Worm (Caenorhabditis elegans) whole organism, L4 larva: Measurements from ENCODE around the gene T05H4.15.

Source experiments
- F49E8.2 ChIP-seq: sonication (generic microtip); optimal IDR thresholded peaks from 2 replicates; lab custom pipeline; 2016; ENCODE audit warnings: missing compliant biosample characterization, mild to moderate bottlenecking, missing genetic modification characterization, borderline replicate concordance
- T26A8.4 ChIP-seq: fragments of 200-800 bp; sonication (Bioruptor generic); IDR thresholded peaks from 2 replicates; pipeline ENCODE4 v1.3.6; 2022; ENCODE audit warnings: missing genetic modification characterization, missing compliant biosample characterization
- Y48G9A.11 ChIP-seq: fragments of 200-800 bp; sonication (Bioruptor generic); IDR thresholded peaks from 2 replicates; pipeline ENCODE4 v1.3.6; 2022; ENCODE audit warnings: missing genetic modification reagents, missing genetic modification characterization, missing compliant biosample characterization
- Y5F2A.4 ChIP-seq: fragments of 200-800 bp; sonication (Bioruptor generic); optimal IDR thresholded peaks from 2 replicates; lab custom pipeline; 2018; ENCODE audit warnings: mild to moderate bottlenecking, missing genetic modification characterization, missing compliant biosample characterization
- aha-1 ChIP-seq: fragments of 150-350 bp; peaks from one replicate; lab custom pipeline; 2014; ENCODE audit warnings: missing biosample characterization, missing genetic modification characterization
- aly-2 ChIP-seq: sonication (generic microtip); optimal IDR thresholded peaks from 2 replicates; lab custom pipeline; 2018; ENCODE audit warnings: missing biosample characterization, missing genetic modification characterization
- ama-1 ChIP-seq: fragments of 150-350 bp; optimal IDR thresholded peaks from 2 replicates; lab custom pipeline; 2014; ENCODE audit warnings: inconsistent platforms, mixed read lengths
- ceh-20 ChIP-seq: fragments of 200-800 bp; sonication (Bioruptor generic); IDR thresholded peaks from 2 replicates; pipeline ENCODE4 v1.3.6; 2022; ENCODE audit warnings: missing genetic modification reagents, missing genetic modification characterization, missing compliant biosample characterization
- ceh-44 ChIP-seq: fragments of 200-800 bp; sonication (Bioruptor generic); IDR thresholded peaks from 2 replicates; pipeline ENCODE4 v1.3.6; 2022; ENCODE audit warnings: missing genetic modification reagents, missing genetic modification characterization, missing compliant biosample characterization
- daf-16 ChIP-seq, 3 experiments: sonication (generic microtip); optimal IDR thresholded peaks; 2 replicates each; lab custom pipeline; 2016 to 2017; ENCODE audit warnings: missing genetic modification characterization in 3 of 3, missing genetic modification reagents in 3 of 3, mild to moderate bottlenecking in 2 of 3, missing compliant biosample characterization in 2 of 3, missing biosample characterization in 1 of 3, moderate library complexity in 1 of 3
- daf-8 ChIP-seq: fragments of 200-800 bp; sonication (Bioruptor generic); IDR thresholded peaks from 2 replicates; pipeline ENCODE4 v1.3.6; 2022; ENCODE audit warnings: missing genetic modification characterization, missing compliant biosample characterization
- dmd-6 ChIP-seq: fragments of 200-800 bp; sonication (Bioruptor generic); IDR thresholded peaks from 2 replicates; pipeline ENCODE4 v1.3.6; 2022; ENCODE audit warnings: missing genetic modification reagents, missing genetic modification characterization, missing compliant biosample characterization
- dpl-1 ChIP-seq: fragments of 150-350 bp; optimal IDR thresholded peaks from 2 replicates; lab custom pipeline; 2014; ENCODE audit warnings: missing biosample characterization, missing genetic modification reagents, missing genetic modification characterization
- dve-1 ChIP-seq: sonication (generic microtip); optimal IDR thresholded peaks from 2 replicates; lab custom pipeline; 2017; ENCODE audit warnings: antibody characterized with exemption, mild to moderate bottlenecking, missing genetic modification characterization, missing compliant biosample characterization; ENCODE audit not compliant: insufficient read depth
- hif-1 ChIP-seq, 2 experiments: sonication (generic microtip); optimal IDR thresholded peaks; 2 replicates each; lab custom pipeline; 2016 to 2017; ENCODE audit warnings: missing compliant biosample characterization in 2 of 2, missing genetic modification characterization in 2 of 2, missing genetic modification reagents in 2 of 2, missing genotype in 2 of 2, mild to moderate bottlenecking in 1 of 2
- hlh-11 ChIP-seq: fragments of 200-800 bp; sonication (Bioruptor generic); optimal IDR thresholded peaks from 2 replicates; lab custom pipeline; 2018; ENCODE audit warnings: mild to moderate bottlenecking, missing genetic modification characterization, missing compliant biosample characterization
- hlh-30 ChIP-seq: sonication (generic microtip); optimal IDR thresholded peaks from 2 replicates; lab custom pipeline; 2017; ENCODE audit warnings: antibody characterized with exemption, mild to moderate bottlenecking, missing genetic modification characterization, missing compliant biosample characterization; ENCODE audit not compliant: insufficient read depth
- hmg-1.1 ChIP-seq: fragments of 200-800 bp; sonication (Bioruptor generic); IDR thresholded peaks from 2 replicates; pipeline ENCODE4 v1.3.6; 2022; ENCODE audit warnings: missing genetic modification reagents, missing genetic modification characterization, missing compliant biosample characterization
- jun-1 ChIP-seq: fragments of 150-350 bp; optimal IDR thresholded peaks from 2 replicates; lab custom pipeline; 2014; ENCODE audit warnings: missing biosample characterization, missing genetic modification reagents, missing genetic modification characterization
- lim-7 ChIP-seq: fragments of 200-800 bp; sonication (Bioruptor generic); IDR thresholded peaks from 2 replicates; pipeline ENCODE4 v1.3.6; 2022; ENCODE audit warnings: missing genetic modification characterization, missing compliant biosample characterization
- lin-15B ChIP-seq: fragments of 150-350 bp; sonication (generic microtip); optimal IDR thresholded peaks from 3 replicates; lab custom pipeline; 2014; ENCODE audit warnings: missing biosample characterization, missing genetic modification characterization
- lin-38 ChIP-seq: fragments of 200-800 bp; sonication (Bioruptor generic); IDR thresholded peaks from 2 replicates; pipeline ENCODE4 v1.3.6; 2022; ENCODE audit warnings: missing genetic modification reagents, missing genetic modification characterization, missing compliant biosample characterization
- lsy-2 ChIP-seq, 2 experiments: fragments of 150-350 bp in 1 of 2; sonication (generic microtip) in 1 of 2; optimal IDR thresholded peaks; 2 replicates each; lab custom pipeline; 2014 to 2017; ENCODE audit warnings: missing biosample characterization in 2 of 2, missing genetic modification characterization in 2 of 2
- madf-9 ChIP-seq: fragments of 200-800 bp; sonication (Bioruptor generic); conservative IDR thresholded peaks from 2 replicates; pipeline ENCODE4 v1.3.6; 2022; ENCODE audit warnings: missing genetic modification reagents, missing genetic modification characterization, missing compliant biosample characterization
- mes-2 ChIP-seq: sonication (generic microtip); optimal IDR thresholded peaks from 2 replicates; lab custom pipeline; 2016; ENCODE audit warnings: missing genotype, mild to moderate bottlenecking, missing genetic modification characterization, missing compliant biosample characterization; ENCODE audit not compliant: poor library complexity, severe bottlenecking
- mxl-2 ChIP-seq: fragments of 200-800 bp; sonication (Bioruptor generic); conservative IDR thresholded peaks from 2 replicates; pipeline ENCODE4 v1.3.6; 2022; ENCODE audit warnings: missing genetic modification reagents, missing genetic modification characterization, missing compliant biosample characterization
- mxl-3 ChIP-seq: fragments of 200-800 bp; sonication (Bioruptor generic); optimal IDR thresholded peaks from 2 replicates; lab custom pipeline; 2018; ENCODE audit warnings: mild to moderate bottlenecking, missing genetic modification characterization, missing compliant biosample characterization
- nhr-111 ChIP-seq: fragments of 200-800 bp; sonication (Bioruptor generic); optimal IDR thresholded peaks from 2 replicates; lab custom pipeline; 2018; ENCODE audit warnings: mild to moderate bottlenecking, missing genetic modification characterization, missing compliant biosample characterization
- nhr-237 ChIP-seq: sonication (generic microtip); optimal IDR thresholded peaks from 2 replicates; lab custom pipeline; 2017; ENCODE audit warnings: missing biosample characterization, missing genetic modification characterization
- nhr-28 ChIP-seq: fragments of 150-350 bp; optimal IDR thresholded peaks from 2 replicates; lab custom pipeline; 2014; ENCODE audit warnings: missing biosample characterization, missing genetic modification characterization
- nhr-77 ChIP-seq: fragments of 150-350 bp; optimal IDR thresholded peaks from 2 replicates; lab custom pipeline; 2014; ENCODE audit warnings: missing biosample characterization, missing genetic modification characterization
- pha-4 ChIP-seq, 2 experiments: fragments of 150-350 bp in 1 of 2; fragments of 200-800 bp in 1 of 2; sonication (Bioruptor generic) in 1 of 2; IDR thresholded peaks in 1 of 2; optimal IDR thresholded peaks in 1 of 2; 2 replicates each; pipeline versions ENCODE4 v1.3.6 to Lab custom; 2014 to 2022; ENCODE audit warnings: missing genetic modification characterization in 2 of 2, missing genetic modification reagents in 2 of 2, missing biosample characterization in 1 of 2, missing compliant biosample characterization in 1 of 2
- php-3 ChIP-seq: fragments of 200-800 bp; sonication (Bioruptor generic); IDR thresholded peaks from 2 replicates; pipeline ENCODE4 v1.3.6; 2022; ENCODE audit warnings: missing genetic modification reagents, missing genetic modification characterization, missing compliant biosample characterization
- pqm-1 ChIP-seq: sonication (generic microtip); optimal IDR thresholded peaks from 2 replicates; lab custom pipeline; 2017; ENCODE audit warnings: missing biosample characterization, missing genetic modification characterization
- rbr-2 ChIP-seq: sonication (generic microtip); optimal IDR thresholded peaks from 2 replicates; lab custom pipeline; 2016; ENCODE audit warnings: missing genotype, missing genetic modification characterization, missing compliant biosample characterization
- saeg-2 ChIP-seq: fragments of 200-800 bp; sonication (Bioruptor generic); IDR thresholded peaks from 2 replicates; pipeline ENCODE4 v1.3.6; 2022; ENCODE audit warnings: missing genetic modification reagents, missing genetic modification characterization, missing compliant biosample characterization
- set-16 ChIP-seq: fragments of 200-800 bp; sonication (Bioruptor generic); IDR thresholded peaks from 2 replicates; pipeline ENCODE4 v1.3.6; 2022; ENCODE audit warnings: missing genetic modification reagents, missing genetic modification characterization, missing compliant biosample characterization
- skn-1 ChIP-seq: fragments of 150-350 bp; optimal IDR thresholded peaks from 2 replicates; lab custom pipeline; 2014; ENCODE audit warnings: missing biosample characterization, missing genetic modification characterization
- snpc-1.2 ChIP-seq: fragments of 200-800 bp; sonication (Bioruptor generic); IDR thresholded peaks from 2 replicates; pipeline ENCODE4 v1.3.6; 2022; ENCODE audit warnings: missing genetic modification reagents, missing genetic modification characterization, missing compliant biosample characterization
- tag-97 ChIP-seq: fragments of 200-800 bp; sonication (Bioruptor generic); IDR thresholded peaks from 2 replicates; pipeline ENCODE4 v1.3.6; 2022; ENCODE audit warnings: missing genetic modification characterization, missing compliant biosample characterization
- unc-39 ChIP-seq: sonication (generic microtip); optimal IDR thresholded peaks from 2 replicates; lab custom pipeline; 2017; ENCODE audit warnings: missing biosample characterization, missing genetic modification characterization
- unc-62 ChIP-seq, 3 experiments: fragments of 150-350 bp in 1 of 3; sonication (generic microtip); optimal IDR thresholded peaks in 2 of 3; peaks in 1 of 3; 1 replicate in 1 of 3; 2 replicates in 2 of 3; lab custom pipeline; 2014 to 2017; ENCODE audit warnings: missing biosample characterization in 3 of 3, missing genetic modification characterization in 3 of 3, missing genetic modification reagents in 3 of 3, missing genotype in 1 of 3
- zfp-3 ChIP-seq: fragments of 200-800 bp; sonication (Bioruptor generic); conservative IDR thresholded peaks from 2 replicates; pipeline ENCODE4 v1.3.6; 2022; ENCODE audit warnings: missing genetic modification reagents, missing genetic modification characterization, missing compliant biosample characterization

T05H4.15 gene

DNA sequence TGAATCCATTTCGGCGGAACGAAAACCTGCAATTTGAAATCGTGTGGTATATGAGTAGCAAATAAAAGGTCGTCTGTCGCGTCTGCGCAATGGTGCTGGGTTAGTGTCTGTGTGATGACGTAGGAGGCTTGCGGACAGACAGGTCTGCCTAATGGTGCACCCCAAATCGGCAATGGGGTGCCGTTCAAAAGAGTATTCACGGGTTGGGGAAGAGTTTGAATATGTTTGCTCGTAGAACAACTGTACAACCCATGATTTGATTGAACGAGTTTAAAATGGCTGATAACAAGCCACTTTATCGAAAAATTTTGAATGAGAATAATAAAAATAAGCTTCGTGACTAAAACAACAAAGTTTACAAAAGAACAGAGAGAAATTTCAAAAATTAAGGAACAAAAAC lies 15.6 kb downstream of the T05H4.15 start, which contains the start of gene T05H4.11:
Gene T05H4.11 (minus strand): TSS at position 335 of the 400 bp plus-strand sequence.
- TF ChIP-seq aha-1 (peak; percentile 20), ceh-20 (0 out of 2 replicates have a peak, but pooled peaks have one; percentile 16), ama-1 (lab: Kevin White, UChicago) (peak; percentile 84), hlh-30 (tag; lab: Kevin White, UChicago) (peak; percentile 2), daf-16 (GFP tag; optimal IDR thresholded peaks at IDR 0.05; lab: Kevin White, UChicago) (no peak), daf-16 (tag; optimal IDR thresholded peaks at IDR 0.05; lab: Kevin White, UChicago) (peak; percentile 70), T26A8.4 (GFP tag; lab: Robert Waterston, UW) (peak; percentile 39; the same call in 1 of the 2 replicates), mes-2 (tag; lab: Kevin White, UChicago) (peak; percentile 27), nhr-28 (peak; percentile 14), zfp-3 (GFP tag; lab: Robert Waterston, UW) (peak; percentile 70; the same call in 1 of the 2 replicates), hmg-1.1 (GFP tag; lab: Robert Waterston, UW) (no peak), daf-8 (no peak), hlh-11 (tag; lab: Kevin White, UChicago) (peak; percentile 18), lin-38 (GFP tag; lab: Robert Waterston, UW) (peak; percentile 22; the same call in 1 of the 2 replicates), jun-1 (tag; lab: Kevin White, UChicago) (no peak), dmd-6 (GFP tag; lab: Robert Waterston, UW) (0 out of 2 replicates have a peak, but pooled peaks have one; percentile 6), php-3 (GFP tag; lab: Robert Waterston, UW) (no peak)

DNA sequence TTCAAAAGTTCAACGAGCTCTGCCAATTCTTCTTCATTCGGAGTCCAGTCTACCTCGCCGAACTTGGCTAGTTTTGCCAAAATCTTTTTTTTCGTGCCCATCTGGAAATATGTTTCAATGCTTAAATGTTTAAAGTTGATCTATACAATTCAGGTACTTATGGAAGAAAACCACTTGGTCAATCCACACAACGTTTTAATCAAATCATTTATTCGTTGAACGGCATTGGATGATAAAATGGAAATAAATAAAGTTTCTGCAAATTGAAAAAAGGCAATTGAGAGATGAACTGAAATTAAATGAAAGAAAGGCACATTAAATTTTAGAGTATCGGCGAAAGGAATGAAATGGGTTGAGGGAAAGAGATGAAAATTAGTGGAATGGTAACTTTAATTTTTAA lies 17.5 kb downstream of the T05H4.15 start, which contains the start of gene urb-1:
Gene urb-1 (minus strand): TSS at position 101 of the 400 bp plus-strand sequence.
- TF ChIP-seq lsy-2 (tag; optimal IDR thresholded peaks at IDR 0.05; lab: Kevin White, UChicago) (no peak), skn-1 (tag; lab: Kevin White, UChicago) (no peak), snpc-1.2 (GFP tag; lab: Robert Waterston, UW) (no peak), lin-15B (tag; lab: Kevin White, UChicago) (no peak), F49E8.2 (tag; lab: Kevin White, UChicago) (no peak), unc-39 (tag; lab: Kevin White, UChicago) (no peak), mxl-3 (GFP tag; lab: Kevin White, UChicago) (no peak), ceh-44 (GFP tag; lab: Robert Waterston, UW) (no peak), aly-2 (tag; lab: Kevin White, UChicago) (no peak), Y5F2A.4 (GFP tag; lab: Kevin White, UChicago) (no peak), nhr-237 (tag; lab: Kevin White, UChicago) (no peak), pqm-1 (tag; lab: Kevin White, UChicago) (no peak)
- TF ChIP-seq, all 104 proteins: peak for 0

DNA sequence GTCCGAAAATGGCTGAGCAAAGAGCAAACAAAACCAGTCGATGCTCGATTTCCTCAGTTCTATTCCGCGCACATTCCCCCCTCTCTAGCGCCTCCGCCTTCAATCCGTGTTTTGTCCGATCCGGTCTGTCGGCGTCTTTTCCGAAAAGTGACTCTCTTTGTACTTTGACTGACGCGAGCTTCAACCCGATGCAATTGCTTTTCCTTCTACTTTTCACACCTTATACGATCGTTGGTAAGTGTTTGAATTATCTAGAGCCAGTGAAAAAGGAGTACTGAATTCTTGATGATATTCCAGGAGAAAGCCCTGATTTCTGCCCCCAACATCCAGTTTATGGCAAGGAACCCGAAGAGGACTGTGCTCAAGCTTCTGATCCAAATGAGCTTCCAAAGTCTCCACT lies 26.5 kb downstream of the T05H4.15 start, which contains the start of gene cht-6:
Gene cht-6 (plus strand): TSS at position 9 of the 400 bp plus-strand sequence.
- TF ChIP-seq Y5F2A.4 (GFP tag; lab: Kevin White, UChicago) (no peak), unc-62 (GFP tag; optimal IDR thresholded peaks at IDR 0.05 in 1 of 2; lab: Kevin White, UChicago) (peak in 1 of 2 experiments; percentile 93), unc-62 (tag; optimal IDR thresholded peaks at IDR 0.05; lab: Kevin White, UChicago) (no peak)

- TF ChIP-seq rbr-2 (tag; lab: Kevin White, UChicago), result no peak
- TF ChIP-seq lsy-2 (tag; optimal IDR thresholded peaks at IDR 0.05; lab: Kevin White, UChicago), result no peak
- TF ChIP-seq saeg-2 (GFP tag; lab: Robert Waterston, UW), result no peak
- peak; percentile 28 for TF ChIP-seq hlh-11 (tag; lab: Kevin White, UChicago)
- TF ChIP-seq dve-1 (tag; lab: Kevin White, UChicago), result peak; percentile 37
- TF ChIP-seq nhr-111 (GFP tag; lab: Kevin White, UChicago), result no peak
- TF ChIP-seq Y48G9A.11 (GFP tag; lab: Robert Waterston, UW), result no peak
- no peak for TF ChIP-seq lim-7 (GFP tag; lab: Robert Waterston, UW)
- TF ChIP-seq mxl-2, result no peak
- TF ChIP-seq tag-97 (GFP tag; lab: Robert Waterston, UW), result no peak
- TF ChIP-seq pha-4 (GFP tag; IDR thresholded peaks at IDR 0.05; lab: Robert Waterston, UW), result no peak
- no peak for TF ChIP-seq pha-4 (tag; optimal IDR thresholded peaks at IDR 0.05; lab: Kevin White, UChicago)
- TF ChIP-seq nhr-77 (tag; lab: Kevin White, UChicago), result no peak
- no peak for TF ChIP-seq F49E8.2 (tag; lab: Kevin White, UChicago)
- TF ChIP-seq madf-9, result no peak
- TF ChIP-seq dpl-1 (GFP tag; lab: Kevin White, UChicago), result no peak
- TF ChIP-seq hif-1 (tag; optimal IDR thresholded peaks at IDR 0.05; lab: Kevin White, UChicago), result no peak
- TF ChIP-seq set-16 (GFP tag; lab: Robert Waterston, UW), result no peak
Measured at ce11 chrV:6414469-6414868, 27.0 kb downstream of the T05H4.15 start.
